Worm (Caenorhabditis elegans) whole organism, late embryonic: ENCODE results near the gene nspe-5.

Source experiments
- K09A11.1 ChIP-seq: sonication (generic microtip); optimal IDR thresholded peaks from 2 replicates; lab custom pipeline; 2017; ENCODE audit warnings: antibody characterized with exemption, mild to moderate bottlenecking, missing genetic modification characterization, missing compliant biosample characterization; ENCODE audit not compliant: insufficient read depth
- T23F11.4 ChIP-seq: fragments of 200-800 bp; sonication (Bioruptor generic); optimal IDR thresholded peaks from 2 replicates; lab custom pipeline; 2018; ENCODE audit warnings: mild to moderate bottlenecking, missing genetic modification characterization, missing compliant biosample characterization
- Y22D7AL.16 ChIP-seq: sonication (generic microtip); optimal IDR thresholded peaks from 2 replicates; lab custom pipeline; 2016; ENCODE audit warnings: missing genetic modification characterization, missing compliant biosample characterization
- ama-1 ChIP-seq: fragments of 150-350 bp; optimal IDR thresholded peaks from 2 replicates; lab custom pipeline; 2014
- ceh-18 ChIP-seq: sonication (generic microtip); optimal IDR thresholded peaks from 2 replicates; lab custom pipeline; 2016; ENCODE audit warnings: missing genetic modification characterization, missing compliant biosample characterization
- ceh-19 ChIP-seq: fragments of 200-800 bp; sonication (Bioruptor generic); optimal IDR thresholded peaks from 2 replicates; lab custom pipeline; 2018; ENCODE audit warnings: mild to moderate bottlenecking, missing genetic modification characterization, missing compliant biosample characterization
- ceh-2 ChIP-seq: sonication (generic microtip); optimal IDR thresholded peaks from 2 replicates; lab custom pipeline; 2016; ENCODE audit warnings: missing genotype, missing genetic modification characterization, missing compliant biosample characterization
- ceh-22 ChIP-seq: sonication (generic microtip); optimal IDR thresholded peaks from 2 replicates; lab custom pipeline; 2017; ENCODE audit warnings: missing biosample characterization, missing genetic modification characterization
- ceh-24 ChIP-seq: sonication (generic microtip); optimal IDR thresholded peaks from 2 replicates; lab custom pipeline; 2016; ENCODE audit warnings: mild to moderate bottlenecking, missing genetic modification characterization, missing compliant biosample characterization
- ceh-31 ChIP-seq: sonication (generic microtip); optimal IDR thresholded peaks from 2 replicates; lab custom pipeline; 2016; ENCODE audit warnings: missing genetic modification characterization, missing compliant biosample characterization
- ceh-48 ChIP-seq: sonication (generic microtip); optimal IDR thresholded peaks from 2 replicates; lab custom pipeline; 2016; ENCODE audit warnings: missing genetic modification characterization, inconsistent platforms, missing compliant biosample characterization
- ceh-6 ChIP-seq: fragments of 200-800 bp; sonication (Bioruptor generic); optimal IDR thresholded peaks from 2 replicates; lab custom pipeline; 2018; ENCODE audit warnings: mild to moderate bottlenecking, missing genetic modification characterization, missing compliant biosample characterization
- ceh-9 ChIP-seq: sonication (generic microtip); optimal IDR thresholded peaks from 2 replicates; lab custom pipeline; 2016; ENCODE audit warnings: mild to moderate bottlenecking, missing genetic modification characterization, inconsistent platforms, missing compliant biosample characterization
- elt-2 ChIP-seq: sonication (generic microtip); optimal IDR thresholded peaks from 2 replicates; lab custom pipeline; 2016; ENCODE audit warnings: missing genetic modification reagents, missing genetic modification characterization, missing compliant biosample characterization
- elt-4 ChIP-seq: sonication (generic microtip); optimal IDR thresholded peaks from 2 replicates; lab custom pipeline; 2016; ENCODE audit warnings: missing genetic modification characterization, missing compliant biosample characterization
- ets-4 ChIP-seq: sonication (generic microtip); optimal IDR thresholded peaks from 2 replicates; lab custom pipeline; 2016; ENCODE audit warnings: missing genetic modification characterization, missing compliant biosample characterization
- fax-1 ChIP-seq: sonication (generic microtip); optimal IDR thresholded peaks from 2 replicates; lab custom pipeline; 2016; ENCODE audit warnings: missing genotype, missing genetic modification characterization, missing compliant biosample characterization
- fkh-6 ChIP-seq: sonication (generic microtip); optimal IDR thresholded peaks from 2 replicates; lab custom pipeline; 2016; ENCODE audit warnings: missing genetic modification characterization, missing compliant biosample characterization
- hlh-30 ChIP-seq: sonication (generic microtip); optimal IDR thresholded peaks from 2 replicates; lab custom pipeline; 2017; ENCODE audit warnings: antibody characterized with exemption, missing genetic modification characterization, missing compliant biosample characterization; ENCODE audit not compliant: insufficient read depth
- hlh-6 ChIP-seq: sonication (generic microtip); optimal IDR thresholded peaks from 2 replicates; lab custom pipeline; 2016; ENCODE audit warnings: missing genotype, missing genetic modification characterization, missing compliant biosample characterization
- hlh-8 ChIP-seq: sonication (generic microtip); optimal IDR thresholded peaks from 2 replicates; lab custom pipeline; 2016; ENCODE audit warnings: missing genotype, missing genetic modification characterization, missing compliant biosample characterization
- lim-6 ChIP-seq: sonication (generic microtip); optimal IDR thresholded peaks from 2 replicates; lab custom pipeline; 2016; ENCODE audit warnings: missing genetic modification characterization, missing compliant biosample characterization
- lin-11 ChIP-seq: fragments of 200-800 bp; sonication (Bioruptor generic); optimal IDR thresholded peaks from 2 replicates; lab custom pipeline; 2018; ENCODE audit warnings: mild to moderate bottlenecking, missing genetic modification characterization, missing compliant biosample characterization
- mec-3 ChIP-seq: sonication (generic microtip); optimal IDR thresholded peaks from 2 replicates; lab custom pipeline; 2016; ENCODE audit warnings: borderline replicate concordance, missing genetic modification characterization, missing compliant biosample characterization
- nfya-1 ChIP-seq: sonication (generic microtip); optimal IDR thresholded peaks from 2 replicates; lab custom pipeline; 2017; ENCODE audit warnings: missing genetic modification characterization, mild to moderate bottlenecking, missing compliant biosample characterization, antibody characterized with exemption, moderate library complexity
- nhr-11 ChIP-seq: fragments of 150-350 bp; optimal IDR thresholded peaks from 2 replicates; lab custom pipeline; 2014; ENCODE audit warnings: missing biosample characterization, missing genetic modification characterization
- nhr-232 ChIP-seq: sonication (generic microtip); optimal IDR thresholded peaks from 2 replicates; lab custom pipeline; 2016; ENCODE audit warnings: missing genetic modification characterization, missing compliant biosample characterization
- pqm-1 ChIP-seq: sonication (generic microtip); optimal IDR thresholded peaks from 2 replicates; lab custom pipeline; 2016; ENCODE audit warnings: missing genetic modification characterization, missing compliant biosample characterization
- pros-1 ChIP-seq: fragments of 150-350 bp; optimal IDR thresholded peaks from 2 replicates; lab custom pipeline; 2014; ENCODE audit warnings: missing biosample characterization, missing genetic modification reagents, missing genetic modification characterization
- ref-2 ChIP-seq: sonication (generic microtip); optimal IDR thresholded peaks from 2 replicates; lab custom pipeline; 2016; ENCODE audit warnings: missing genetic modification characterization, missing compliant biosample characterization
- rnt-1 ChIP-seq: sonication (generic microtip); optimal IDR thresholded peaks from 2 replicates; lab custom pipeline; 2016; ENCODE audit warnings: missing genetic modification characterization, missing compliant biosample characterization
- sox-2 ChIP-seq: fragments of 200-800 bp; sonication (Bioruptor generic); IDR thresholded peaks from 2 replicates; pipeline ENCODE4 v1.3.6; 2022; ENCODE audit warnings: missing genetic modification reagents, missing genetic modification characterization, missing compliant biosample characterization
- sox-4 ChIP-seq: sonication (generic microtip); optimal IDR thresholded peaks from 2 replicates; lab custom pipeline; 2017; ENCODE audit warnings: mild to moderate bottlenecking, missing genetic modification characterization, inconsistent platforms, missing compliant biosample characterization
- syd-9 ChIP-seq: sonication (generic microtip); optimal IDR thresholded peaks from 2 replicates; lab custom pipeline; 2016; ENCODE audit warnings: mild to moderate bottlenecking, missing genetic modification characterization, moderate library complexity, missing compliant biosample characterization
- tbx-2 ChIP-seq: sonication (generic microtip); optimal IDR thresholded peaks from 2 replicates; lab custom pipeline; 2016; ENCODE audit warnings: missing genetic modification characterization, missing compliant biosample characterization
- unc-42 ChIP-seq: sonication (generic microtip); optimal IDR thresholded peaks from 2 replicates; lab custom pipeline; 2016; ENCODE audit warnings: missing genotype, missing genetic modification characterization, missing compliant biosample characterization
- unc-86 ChIP-seq: sonication (generic microtip); optimal IDR thresholded peaks from 2 replicates; lab custom pipeline; 2016; ENCODE audit warnings: missing genetic modification characterization, missing compliant biosample characterization
- ztf-16 ChIP-seq: sonication (generic microtip); optimal IDR thresholded peaks from 2 replicates; lab custom pipeline; 2017; ENCODE audit warnings: missing genetic modification characterization, missing compliant biosample characterization

Gene nspe-5

DNA sequence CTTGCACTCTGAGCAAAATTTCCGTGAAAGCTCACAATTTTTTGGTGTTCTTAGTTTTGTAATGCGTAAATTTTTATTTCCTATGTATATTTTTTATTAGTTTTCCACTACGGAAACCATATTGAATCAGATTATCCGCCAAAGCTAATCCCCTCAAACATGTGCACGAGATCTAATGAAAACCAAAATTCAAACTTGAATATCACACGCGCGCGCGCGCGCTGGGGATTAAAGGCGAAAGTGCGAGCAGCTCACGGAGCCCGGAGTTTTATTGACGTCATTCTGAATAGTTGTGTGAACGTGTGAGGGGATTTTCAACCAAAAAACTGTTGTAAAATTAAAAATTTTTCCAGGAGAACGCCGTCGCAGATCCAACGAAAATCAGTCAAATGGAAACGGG is 40.2 kb downstream of the nspe-5 start:
- no peak for TF ChIP-seq lin-11 (tag; lab: Kevin White, UChicago)
- TF ChIP-seq mec-3 (tag; lab: Kevin White, UChicago) = no peak
- no peak for TF ChIP-seq K09A11.1 (tag; lab: Kevin White, UChicago)
- TF ChIP-seq pros-1 (tag; lab: Kevin White, UChicago) = no peak
- no peak for TF ChIP-seq hlh-8 (tag; lab: Kevin White, UChicago)
- TF ChIP-seq elt-2 (tag; lab: Kevin White, UChicago) = no peak
- TF ChIP-seq unc-86 (tag; lab: Kevin White, UChicago) = no peak
- no peak for TF ChIP-seq elt-4 (tag; lab: Kevin White, UChicago)
- TF ChIP-seq sox-4 = no peak
- TF ChIP-seq unc-42 (tag; lab: Kevin White, UChicago) = no peak
- no peak for TF ChIP-seq Y22D7AL.16 (tag; lab: Kevin White, UChicago)
- TF ChIP-seq ceh-9 (tag; lab: Kevin White, UChicago) = no peak
- no peak for TF ChIP-seq rnt-1

ce11 chrII:12669342-12669741 is 40.7 kb downstream of the nspe-5 start:
- TF ChIP-seq elt-4 (tag; lab: Kevin White, UChicago) (no peak), ama-1 (no peak), syd-9 (tag; lab: Kevin White, UChicago) (no peak), fkh-6 (no peak), ceh-6 (GFP tag; lab: Kevin White, UChicago) (no peak), K09A11.1 (tag; lab: Kevin White, UChicago) (no peak), ztf-16 (no peak), pqm-1 (no peak), ceh-2 (tag; lab: Kevin White, UChicago) (no peak), pros-1 (tag; lab: Kevin White, UChicago) (no peak), ref-2 (tag; lab: Kevin White, UChicago) (no peak), hlh-30 (tag; lab: Kevin White, UChicago) (no peak), nhr-11 (tag; lab: Kevin White, UChicago) (no peak), tbx-2 (tag; lab: Kevin White, UChicago) (no peak), sox-2 (GFP tag; lab: Robert Waterston, UW) (no peak), ceh-48 (tag; lab: Kevin White, UChicago) (no peak)

- TF ChIP-seq pros-1 (tag; lab: Kevin White, UChicago) = no peak
- no peak for TF ChIP-seq Y22D7AL.16 (tag; lab: Kevin White, UChicago)
- TF ChIP-seq nfya-1 (tag; lab: Kevin White, UChicago) = no peak
- no peak for TF ChIP-seq hlh-6 (tag; lab: Kevin White, UChicago)
- no peak for TF ChIP-seq ceh-6 (GFP tag; lab: Kevin White, UChicago)
- no peak for TF ChIP-seq fkh-6
- no peak for TF ChIP-seq ceh-18 (tag; lab: Kevin White, UChicago)
- no peak for TF ChIP-seq pqm-1
- TF ChIP-seq ref-2 (tag; lab: Kevin White, UChicago) = no peak
- TF ChIP-seq fax-1 (tag; lab: Kevin White, UChicago) = no peak
- no peak for TF ChIP-seq ceh-19 (GFP tag; lab: Kevin White, UChicago)
- TF ChIP-seq ceh-22 (tag; lab: Kevin White, UChicago) = no peak
- no peak for TF ChIP-seq ceh-31
- TF ChIP-seq nhr-232 (tag; lab: Kevin White, UChicago) = no peak
- no peak for TF ChIP-seq ceh-24 (tag; lab: Kevin White, UChicago)
- TF ChIP-seq lim-6 (tag; lab: Kevin White, UChicago) = no peak
- TF ChIP-seq ets-4 (tag; lab: Kevin White, UChicago) = no peak
- TF ChIP-seq T23F11.4 = no peak
These were observed 41.2 kb downstream of the nspe-5 start for ce11 chrII:12669882-12670281.
